Worm (Caenorhabditis elegans) whole organism, L1 larva: Measurements from ENCODE around the gene W02D7.11.
A peak's percentile ranks its signal among the peaks of the same experiment; 100 is the strongest.

Source experiments
- C34B4.2 ChIP-seq: sonication (generic microtip); optimal IDR thresholded peaks from 2 replicates; lab custom pipeline; 2017; ENCODE audit warnings: mild to moderate bottlenecking, missing genetic modification characterization, missing compliant biosample characterization
- Y116A8C.19 ChIP-seq: sonication (generic microtip); optimal IDR thresholded peaks from 2 replicates; lab custom pipeline; 2016; ENCODE audit warnings: missing compliant biosample characterization, missing genetic modification characterization, borderline replicate concordance
- aha-1 ChIP-seq: fragments of 150-350 bp; optimal IDR thresholded peaks from 2 replicates; lab custom pipeline; 2014; ENCODE audit warnings: missing biosample characterization, missing genetic modification characterization
- blmp-1 ChIP-seq: fragments of 150-350 bp; optimal IDR thresholded peaks from 2 replicates; lab custom pipeline; 2014; ENCODE audit warnings: missing biosample characterization, missing genetic modification characterization
- ceh-63 ChIP-seq: fragments of 200-800 bp; sonication (Bioruptor generic); optimal IDR thresholded peaks from 2 replicates; lab custom pipeline; 2018; ENCODE audit warnings: mild to moderate bottlenecking, missing genetic modification characterization, missing compliant biosample characterization
- ceh-88 ChIP-seq: fragments of 200-800 bp; sonication (Bioruptor generic); IDR thresholded peaks from 2 replicates; pipeline ENCODE4 v1.3.6; 2022; ENCODE audit warnings: missing genetic modification characterization, missing compliant biosample characterization
- ces-1 ChIP-seq: fragments of 150-350 bp; optimal IDR thresholded peaks from 2 replicates; lab custom pipeline; 2014; ENCODE audit warnings: missing biosample characterization, missing genetic modification reagents, missing genetic modification characterization
- efl-1 ChIP-seq, 4 experiments: fragments of 150-350 bp; optimal IDR thresholded peaks in 3 of 4; peaks in 1 of 4; 1 replicate in 1 of 4; 2 replicates in 3 of 4; lab custom pipeline; 2014; ENCODE audit warnings: missing biosample characterization in 2 of 4, missing genetic modification characterization in 2 of 4, missing genetic modification reagents in 2 of 4
- elt-2 ChIP-seq: sonication (generic microtip); optimal IDR thresholded peaks from 2 replicates; lab custom pipeline; 2016; ENCODE audit warnings: missing genetic modification characterization, mild to moderate bottlenecking, inconsistent platforms, missing compliant biosample characterization, missing genetic modification reagents
- elt-3 ChIP-seq, 6 experiments: fragments of 150-350 bp in 1 of 6; sonication (generic microtip); optimal IDR thresholded peaks; 2 replicates each; lab custom pipeline; 2017 to 2018; ENCODE audit warnings: missing biosample characterization in 6 of 6, missing genetic modification characterization in 6 of 6, inconsistent platforms in 1 of 6
- fkh-10 ChIP-seq: sonication (generic microtip); optimal IDR thresholded peaks from 2 replicates; lab custom pipeline; 2017; ENCODE audit warnings: missing biosample characterization, missing genetic modification reagents, missing genetic modification characterization
- fos-1 ChIP-seq: fragments of 150-350 bp; optimal IDR thresholded peaks from 2 replicates; lab custom pipeline; 2014; ENCODE audit warnings: missing biosample characterization, missing genetic modification characterization
- hlh-4 ChIP-seq: sonication (generic microtip); optimal IDR thresholded peaks from 2 replicates; lab custom pipeline; 2016; ENCODE audit warnings: mild to moderate bottlenecking, missing genetic modification characterization, missing compliant biosample characterization
- isw-1 ChIP-seq: fragments of 200-800 bp; sonication (Bioruptor generic); IDR thresholded peaks from 2 replicates; pipeline ENCODE4 v1.3.6; 2022; ENCODE audit warnings: missing genetic modification characterization, missing compliant biosample characterization
- lin-14 ChIP-seq: fragments of 200-800 bp; sonication (Bioruptor generic); optimal IDR thresholded peaks from 2 replicates; lab custom pipeline; 2018; ENCODE audit warnings: mild to moderate bottlenecking, missing genetic modification characterization, moderate library complexity, missing compliant biosample characterization
- lin-15B ChIP-seq: fragments of 150-350 bp; sonication (generic microtip); optimal IDR thresholded peaks from 3 replicates; lab custom pipeline; 2014; ENCODE audit warnings: missing biosample characterization, missing genetic modification characterization
- lin-35 ChIP-seq, 2 experiments: fragments of 150-350 bp; optimal IDR thresholded peaks; 2 replicates each; lab custom pipeline; 2014; ENCODE audit warnings: missing biosample characterization in 2 of 2, missing genetic modification characterization in 2 of 2, missing genetic modification reagents in 2 of 2
- lin-39 ChIP-seq: fragments of 150-350 bp; optimal IDR thresholded peaks from 2 replicates; lab custom pipeline; 2014; ENCODE audit warnings: missing biosample characterization, missing genetic modification reagents, missing genetic modification characterization
- lir-3 ChIP-seq: sonication (generic microtip); optimal IDR thresholded peaks from 2 replicates; lab custom pipeline; 2016; ENCODE audit warnings: mild to moderate bottlenecking, missing genetic modification characterization, moderate library complexity, missing compliant biosample characterization; ENCODE audit not compliant: poor library complexity
- lsy-2 ChIP-seq, 2 experiments: fragments of 150-350 bp; optimal IDR thresholded peaks; 2 replicates each; lab custom pipeline; 2014; ENCODE audit warnings: missing biosample characterization in 2 of 2, missing genetic modification characterization in 2 of 2
- nhr-12 ChIP-seq: sonication (generic microtip); optimal IDR thresholded peaks from 2 replicates; lab custom pipeline; 2017; ENCODE audit warnings: missing biosample characterization, missing genetic modification characterization
- nhr-71 ChIP-seq: sonication (generic microtip); optimal IDR thresholded peaks from 2 replicates; lab custom pipeline; 2016; ENCODE audit warnings: mild to moderate bottlenecking, missing genetic modification characterization, moderate library complexity, missing compliant biosample characterization
- nhr-85 ChIP-seq: sonication (generic microtip); peaks from one replicate; lab custom pipeline; 2016; ENCODE audit warnings: missing genetic modification characterization, inconsistent platforms, missing compliant biosample characterization
- snpc-4 ChIP-seq: fragments of 150-350 bp; optimal IDR thresholded peaks from 2 replicates; lab custom pipeline; 2014; ENCODE audit warnings: missing biosample characterization, missing genetic modification characterization
- snu-23 ChIP-seq: sonication (generic microtip); optimal IDR thresholded peaks from 2 replicates; lab custom pipeline; 2016; ENCODE audit warnings: missing genetic modification characterization, missing compliant biosample characterization
- sptf-1 ChIP-seq: fragments of 150-350 bp; optimal IDR thresholded peaks from 2 replicates; lab custom pipeline; 2014; ENCODE audit warnings: missing biosample characterization, missing genetic modification characterization
- swsn-7 ChIP-seq: sonication (generic microtip); optimal IDR thresholded peaks from 2 replicates; lab custom pipeline; 2016; ENCODE audit warnings: missing genetic modification characterization, missing compliant biosample characterization
- tlp-1 ChIP-seq: fragments of 150-350 bp; optimal IDR thresholded peaks from 2 replicates; lab custom pipeline; 2014; ENCODE audit warnings: missing biosample characterization, missing genetic modification characterization
- unc-62 ChIP-seq: fragments of 150-350 bp; optimal IDR thresholded peaks from 2 replicates; lab custom pipeline; 2014; ENCODE audit warnings: missing biosample characterization, missing genetic modification reagents, missing genetic modification characterization
- unc-86 ChIP-seq: sonication (generic microtip); optimal IDR thresholded peaks from 2 replicates; lab custom pipeline; 2016; ENCODE audit warnings: missing genetic modification characterization, missing compliant biosample characterization
- zag-1 ChIP-seq: fragments of 150-350 bp; optimal IDR thresholded peaks from 2 replicates; lab custom pipeline; 2014; ENCODE audit warnings: missing biosample characterization, missing genetic modification characterization
- zip-4 ChIP-seq: fragments of 200-800 bp; sonication (Bioruptor generic); optimal IDR thresholded peaks from 2 replicates; lab custom pipeline; 2018; ENCODE audit warnings: mild to moderate bottlenecking, missing genetic modification characterization, moderate library complexity, missing compliant biosample characterization
- ztf-11 ChIP-seq, 2 experiments: sonication (generic microtip); optimal IDR thresholded peaks; 2 replicates each; lab custom pipeline; 2016 to 2017; ENCODE audit warnings: missing genetic modification characterization in 2 of 2, missing biosample characterization in 1 of 2, missing compliant biosample characterization in 1 of 2
- ztf-4 ChIP-seq: fragments of 150-350 bp; optimal IDR thresholded peaks from 2 replicates; lab custom pipeline; 2014; ENCODE audit warnings: missing biosample characterization, missing genetic modification characterization

Gene W02D7.11

DNA sequence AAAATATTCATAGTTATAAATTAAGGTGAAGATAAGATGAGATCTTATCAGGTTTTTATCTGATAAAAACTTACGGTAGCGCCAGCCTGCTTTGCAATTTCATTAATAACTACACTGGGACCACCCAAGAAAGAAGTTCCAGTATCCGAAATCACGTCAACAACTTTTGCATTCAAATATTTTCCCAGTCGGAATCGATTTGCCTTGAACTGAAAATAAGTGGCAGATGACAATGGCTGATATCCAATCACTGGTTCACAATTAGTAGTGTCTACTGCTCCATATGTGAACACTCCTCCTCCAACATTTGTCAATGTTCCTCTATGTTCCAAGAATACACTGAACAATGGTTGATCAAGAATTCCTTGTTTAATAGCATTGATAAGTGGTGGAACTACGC, 38.1 kb downstream of the W02D7.11 start, which contains the start of gene F21F8.5:
F21F8.5 (minus strand) TSS at position 101 of the 400 bp plus-strand sequence.
- TF ChIP-seq swsn-7 (tag; lab: Kevin White, UChicago) (no peak), elt-3 (tag; optimal IDR thresholded peaks at IDR 0.05; lab: Kevin White, UChicago) (no peak)

DNA sequence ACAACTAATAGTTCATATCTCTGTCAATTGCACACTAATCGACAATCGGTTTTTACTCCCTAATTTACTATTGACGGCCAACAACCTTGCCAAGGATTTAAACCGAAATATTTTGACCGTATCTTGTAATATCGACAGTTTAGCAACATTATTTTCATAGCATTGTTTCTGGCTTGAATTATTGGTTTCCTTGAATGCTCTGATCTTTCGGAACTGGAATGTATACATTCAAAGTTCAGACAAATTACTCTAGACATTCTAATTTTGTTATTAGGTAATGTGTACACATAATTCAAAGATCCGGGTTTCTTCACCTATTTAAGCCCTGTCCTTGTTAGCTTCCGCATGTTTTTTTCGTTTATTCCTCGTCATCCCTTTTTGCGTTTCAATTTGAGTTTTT, 40.4 kb downstream of the W02D7.11 start, which contains the start of gene C16D9.9:
C16D9.9 (plus strand) TSS at position 301 of the 400 bp plus-strand sequence.
- no peak for TF ChIP-seq nhr-85 (tag; lab: Kevin White, UChicago)
- no peak for TF ChIP-seq zag-1 (tag; lab: Kevin White, UChicago)
- no peak for TF ChIP-seq ztf-4 (tag; lab: Kevin White, UChicago)
- TF ChIP-seq fos-1: no peak
- TF ChIP-seq snpc-4: no peak
- TF ChIP-seq lir-3: no peak
- TF ChIP-seq Y116A8C.19: no peak
- TF ChIP-seq ztf-11 (tag; optimal IDR thresholded peaks at IDR 0.05; lab: Kevin White, UChicago): no peak
- no peak for TF ChIP-seq lsy-2 (tag; optimal IDR thresholded peaks at IDR 0.05; lab: Kevin White, UChicago)
- TF ChIP-seq lin-15B (tag; lab: Kevin White, UChicago): no peak
- no peak for TF ChIP-seq sptf-1
- no peak for TF ChIP-seq unc-86
- TF ChIP-seq tlp-1: no peak
- TF ChIP-seq lin-14 (GFP tag; lab: Kevin White, UChicago): no peak
- TF ChIP-seq ceh-63 (GFP tag; lab: Kevin White, UChicago): no peak
- TF ChIP-seq blmp-1: no peak
- TF ChIP-seq nhr-71 (tag; lab: Kevin White, UChicago): no peak
- TF ChIP-seq, all 84 proteins: peak for 0

DNA sequence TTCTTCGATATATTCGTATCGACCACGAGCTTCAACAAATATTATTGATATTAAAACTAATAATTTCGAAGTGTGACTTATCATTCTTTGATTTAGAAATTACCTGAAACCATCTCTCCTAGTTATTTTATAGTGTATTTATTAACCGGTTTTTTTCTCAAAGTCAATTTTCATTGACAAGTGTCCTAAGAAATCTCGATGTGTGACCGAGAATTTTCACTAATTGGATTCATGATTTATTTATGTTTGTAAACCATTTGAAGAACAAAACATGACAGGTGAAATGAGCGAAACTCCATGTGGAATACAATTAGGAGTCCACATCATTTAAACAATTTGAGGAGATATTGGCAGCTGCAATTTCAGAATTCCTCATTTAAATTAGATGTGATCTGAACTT, 40.8 kb downstream of the W02D7.11 start, which contains the start of gene C16D9.8:
C16D9.8 (minus strand) TSS at position 101 of the 400 bp plus-strand sequence.
- TF ChIP-seq hlh-4 (tag; lab: Kevin White, UChicago): peak; percentile 56
- TF ChIP-seq lin-39: no peak

DNA sequence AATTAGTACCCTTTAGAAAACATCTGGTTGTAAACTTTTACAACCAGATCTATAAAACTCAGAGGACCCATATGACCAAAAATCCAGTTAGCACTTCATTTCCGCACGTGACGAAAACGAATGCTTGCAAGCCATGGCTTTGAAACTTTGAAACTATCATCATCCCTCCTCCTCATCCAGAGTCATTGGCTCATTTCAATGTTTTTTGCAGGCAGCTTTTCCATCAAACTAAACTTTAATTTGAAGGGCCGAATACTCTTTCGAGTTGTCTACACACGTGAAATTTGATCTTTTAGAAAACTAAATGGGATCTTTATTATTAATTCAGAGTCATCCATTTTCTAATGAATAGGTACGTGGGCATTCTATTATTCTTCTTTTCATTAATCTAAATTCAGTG, 42.1 kb downstream of the W02D7.11 start:
- TF ChIP-seq lin-14 (GFP tag; lab: Kevin White, UChicago) (peak; percentile 13), efl-1 (optimal IDR thresholded peaks at IDR 0.05; lab: Kevin White, UChicago) (no peak), efl-1 (GFP tag; optimal IDR thresholded peaks at IDR 0.05 in 1 of 2; lab: Kevin White, UChicago) (no peak)
- TF ChIP-seq, all 84 proteins: peak for 1

DNA sequence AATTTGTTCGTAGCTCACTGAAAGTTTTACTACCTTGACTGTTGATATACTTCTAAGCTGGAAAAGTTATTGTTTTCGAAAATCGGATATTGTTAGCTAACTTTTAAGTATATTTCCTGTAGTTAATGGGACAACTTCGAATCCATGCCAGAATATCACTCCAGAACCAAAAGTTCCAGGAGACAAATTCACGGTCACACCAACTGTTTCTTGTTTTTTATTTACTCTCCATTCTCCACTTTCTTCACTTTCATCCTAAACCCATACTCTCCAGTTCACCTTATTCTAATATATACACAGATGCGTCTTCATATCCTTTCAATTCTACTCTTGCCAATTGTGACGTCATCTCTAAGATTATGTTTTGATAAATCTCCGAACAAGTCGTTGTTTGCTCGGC, 45.3 kb downstream of the W02D7.11 start, which contains the start of gene C16D9.1:
C16D9.1 (plus strand) TSS at position 301 of the 400 bp plus-strand sequence.
- TF ChIP-seq unc-86 (no peak), sptf-1 (no peak), zip-4 (GFP tag; lab: Kevin White, UChicago) (no peak), fkh-10 (no peak), C34B4.2 (no peak), snpc-4 (no peak), elt-2 (tag; lab: Kevin White, UChicago) (no peak), lin-15B (tag; lab: Kevin White, UChicago) (no peak)

DNA sequence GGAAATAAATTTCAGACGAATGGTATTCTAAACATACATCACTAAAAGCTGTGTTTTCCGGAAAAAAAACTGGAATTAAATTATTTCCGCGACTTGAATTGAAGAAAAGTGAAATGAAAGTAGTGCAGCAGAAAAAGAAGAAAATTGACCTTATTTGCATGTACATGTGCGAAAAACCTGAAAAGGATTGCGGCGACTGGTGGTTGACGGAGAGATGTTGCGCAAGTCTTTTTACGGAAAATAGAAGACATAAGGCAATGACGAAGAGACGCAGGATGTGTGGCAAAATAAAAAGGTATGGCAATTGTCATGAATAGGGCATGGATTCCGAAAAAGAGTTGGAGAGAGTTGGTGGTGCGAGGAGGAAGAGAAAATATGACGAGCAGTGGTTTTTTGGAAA, 49.3 kb downstream of the W02D7.11 start:
- no peak for TF ChIP-seq aha-1 (tag; lab: Kevin White, UChicago)
- no peak for TF ChIP-seq C34B4.2
- peak; percentile 68 for TF ChIP-seq blmp-1
- TF ChIP-seq ces-1 (GFP tag; lab: Kevin White, UChicago): no peak
- no peak for TF ChIP-seq isw-1
- peak; percentile 6 for TF ChIP-seq lin-14 (GFP tag; lab: Kevin White, UChicago)
- TF ChIP-seq ceh-88 (GFP tag; lab: Robert Waterston, UW): no peak
- no peak for TF ChIP-seq lsy-2 (tag; optimal IDR thresholded peaks at IDR 0.05; lab: Kevin White, UChicago)
- no peak for TF ChIP-seq elt-2 (tag; lab: Kevin White, UChicago)

DNA sequence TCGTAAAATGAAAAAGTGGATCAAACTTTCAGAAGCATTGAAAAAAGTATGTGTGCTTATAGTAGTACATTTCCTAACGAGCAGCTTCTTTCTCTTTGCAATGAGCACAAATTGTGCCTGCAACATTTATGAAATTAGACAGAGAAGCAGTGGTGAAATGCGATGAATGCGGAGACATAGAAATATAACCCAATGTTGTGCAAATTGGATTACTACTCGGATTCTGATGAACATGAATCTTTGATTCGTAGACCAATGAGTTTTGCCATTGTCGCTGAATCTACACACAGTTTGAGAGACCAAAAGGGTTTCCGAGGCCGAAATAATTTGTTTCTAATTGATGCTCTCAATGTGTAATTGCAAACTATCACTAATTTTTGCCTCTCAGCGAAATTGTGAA, 50.4 kb downstream of the W02D7.11 start:
- TF ChIP-seq snu-23 (no peak), lin-35 (GFP tag; optimal IDR thresholded peaks at IDR 0.05; lab: Kevin White, UChicago) (no peak), unc-62 (GFP tag; lab: Kevin White, UChicago) (no peak), efl-1 (optimal IDR thresholded peaks at IDR 0.05; lab: Kevin White, UChicago) (no peak), efl-1 (GFP tag; optimal IDR thresholded peaks at IDR 0.05 in 1 of 2; lab: Kevin White, UChicago) (peak in 1 of 2 experiments; percentile 41), lin-14 (GFP tag; lab: Kevin White, UChicago) (peak; percentile 18), nhr-12 (no peak)
